Fruit fly (Drosophila melanogaster): Measurements from ENCODE around the gene CG12523.
A peak's percentile ranks its signal among the peaks of the same experiment; 100 is the strongest.

Gene CG12523

DNA sequence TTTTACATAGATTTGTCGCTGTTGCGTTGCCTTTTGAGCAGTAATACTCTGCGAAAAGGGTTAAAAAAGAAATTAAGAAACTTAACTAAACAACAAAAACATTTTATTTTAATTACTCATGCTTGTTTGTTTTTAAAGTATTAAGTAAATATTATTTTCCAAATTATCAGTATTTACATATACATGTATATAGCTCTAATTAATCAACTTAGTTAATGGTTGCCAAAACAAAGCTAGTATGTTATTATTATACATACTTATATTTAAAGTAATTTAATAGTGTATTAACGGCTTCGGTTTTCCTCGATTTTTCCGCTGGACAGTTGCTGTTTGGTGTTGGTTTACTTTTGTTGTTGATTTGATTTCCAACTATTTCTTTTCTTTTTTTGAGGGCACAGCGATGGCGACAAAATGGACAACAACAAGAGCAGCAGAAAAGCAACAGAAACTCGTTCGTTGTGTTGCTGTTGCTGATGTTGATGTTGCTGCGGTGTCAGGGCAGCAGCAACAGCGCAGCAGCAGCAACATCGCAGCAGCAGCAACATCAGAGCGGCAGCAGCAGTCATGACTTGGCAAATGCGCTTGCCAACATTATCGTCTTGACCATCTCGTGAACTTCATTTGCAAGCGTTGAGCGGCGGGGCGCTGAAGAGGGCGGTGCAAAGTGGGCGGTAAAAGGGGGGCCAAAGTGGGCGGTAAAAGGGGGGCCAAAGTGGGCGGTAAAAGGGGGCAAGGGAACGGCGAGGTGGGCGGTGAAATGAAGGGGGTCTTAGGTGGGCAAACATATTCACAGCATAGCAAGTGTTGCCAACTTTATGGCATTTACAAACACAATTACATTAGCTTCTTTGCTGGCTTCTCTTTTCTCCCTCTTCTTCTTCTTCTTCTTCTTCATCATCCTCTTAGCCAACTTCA, 33.6 kb upstream of the CG12523 start (continued):
- TF ChIP-seq CG14710 (tag; optimal IDR thresholded peaks at IDR 0.05) (peak; percentile 42), dmrt99B (tag; optimal IDR thresholded peaks at IDR 0.05) (peak; percentile 84), CG17802 (tag; optimal IDR thresholded peaks at IDR 0.05) (no peak), CG11504 (tag; optimal IDR thresholded peaks at IDR 0.05) (peak; percentile 86), CG7556 (GFP tag; optimal IDR thresholded peaks at IDR 0.05) (peak; percentile 43), CG4360 (GFP tag; IDR thresholded peaks at IDR 0.05) (peak; percentile 58), CG8388 (GFP tag; optimal IDR thresholded peaks at IDR 0.05) (peak; percentile 68), unpg (GFP tag; optimal IDR thresholded peaks at IDR 0.05) (peak; percentile 50), pfk (GFP tag; optimal IDR thresholded peaks at IDR 0.05) (no peak), CG9727 (GFP tag; optimal IDR thresholded peaks at IDR 0.05) (peak; percentile 22), CG10209 (GFP tag; optimal IDR thresholded peaks at IDR 0.05) (no peak), CG4424 (GFP tag; optimal IDR thresholded peaks at IDR 0.05) (peak; percentile 8), ro (GFP tag; IDR thresholded peaks at IDR 0.05) (no peak), CG12155 (GFP tag; optimal IDR thresholded peaks at IDR 0.05) (no peak), Lhr (GFP tag; optimal IDR thresholded peaks at IDR 0.05) (peak; percentile 33), CG8359 (GFP tag; optimal IDR thresholded peaks at IDR 0.05; ENCODE audit: borderline replicate concordance) (peak; percentile 15), CG30020 (tag; optimal IDR thresholded peaks at IDR 0.05) (peak; percentile 10), Asciz (GFP tag; optimal IDR thresholded peaks at IDR 0.05) (peak; percentile 67)

DNA sequence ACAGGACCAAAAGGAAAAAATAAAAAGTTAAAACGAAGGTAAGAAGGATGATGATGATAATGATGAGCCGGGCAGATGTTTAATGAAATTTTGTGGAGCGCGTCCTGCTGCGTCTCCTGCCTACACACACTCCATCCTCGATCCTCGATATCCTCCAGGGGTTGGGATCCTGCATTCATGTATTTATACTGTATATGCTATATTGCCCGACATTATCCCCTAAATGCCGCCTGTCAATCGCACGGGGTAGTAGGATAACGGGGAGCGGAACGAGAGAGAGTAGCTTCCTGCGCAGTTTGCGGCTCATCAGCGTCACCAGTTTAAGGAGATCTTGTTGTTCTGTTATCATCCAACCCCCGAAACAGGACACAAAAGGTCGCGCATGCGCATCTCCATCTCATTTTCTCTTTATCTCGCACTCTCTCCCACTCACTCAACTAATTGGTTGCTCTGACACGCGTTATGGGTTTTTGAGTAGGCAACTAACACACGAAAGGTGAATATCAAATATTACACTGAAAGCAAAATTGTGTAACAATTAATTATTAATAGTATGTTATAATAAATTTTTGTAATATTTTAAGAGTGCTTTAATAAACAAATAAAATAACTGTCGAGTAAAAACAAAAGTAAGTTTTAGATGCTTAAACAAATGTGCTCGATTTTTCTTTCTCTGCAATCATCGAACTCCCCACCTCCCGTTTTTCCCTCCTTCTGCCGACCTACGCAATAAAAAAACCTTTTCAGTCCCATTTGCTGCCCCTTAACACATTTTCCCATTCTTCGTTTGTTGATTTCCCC, 31.6 kb upstream of the CG12523 start:
- TF ChIP-seq CG10959 (GFP tag; IDR thresholded peaks at IDR 0.05) (peak; percentile 98), cato (GFP tag; optimal IDR thresholded peaks at IDR 0.05; ENCODE audit: borderline replicate concordance) (peak; percentile 84), CG12744 (GFP tag; optimal IDR thresholded peaks at IDR 0.05) (no peak), Meics (GFP tag; optimal IDR thresholded peaks at IDR 0.05) (peak; percentile 44), CG7963 (GFP tag; IDR thresholded peaks at IDR 0.05; ENCODE audit: partially characterized antibody) (0 out of 3 replicates have a peak, but pooled peaks have one; percentile 34), h (optimal IDR thresholded peaks at IDR 0.05) (no peak), CG6813 (GFP tag; optimal IDR thresholded peaks at IDR 0.05) (peak; percentile 86), Atf3 (GFP tag; optimal IDR thresholded peaks at IDR 0.05) (peak; percentile 12), HmgZ (tag; optimal IDR thresholded peaks at IDR 0.05) (peak; percentile 57), CG11723 (GFP tag; optimal IDR thresholded peaks at IDR 0.05) (peak; percentile 73), CG7372 (GFP tag; IDR thresholded peaks at IDR 0.05) (peak; percentile 74), Mad (GFP tag; optimal IDR thresholded peaks at IDR 0.05) (peak; percentile 55), Abd-B (GFP tag; optimal IDR thresholded peaks at IDR 0.05) (peak; percentile 87), BEAF-32 (GFP tag; optimal IDR thresholded peaks at IDR 0.05) (no peak), sr (GFP tag; IDR thresholded peaks at IDR 0.05) (0 out of 3 replicates have a peak, but pooled peaks have one; percentile 21), CG4617 (GFP tag; optimal IDR thresholded peaks at IDR 0.05; ENCODE audit: borderline replicate concordance) (peak; percentile 62), trem (tag; optimal IDR thresholded peaks at IDR 0.05) (peak; percentile 96), unpg (GFP tag; optimal IDR thresholded peaks at IDR 0.05) (peak; percentile 91), caup (GFP tag; optimal IDR thresholded peaks at IDR 0.05; ENCODE audit: severe bottlenecking) (peak; percentile 58), CG2889 (GFP tag; IDR thresholded peaks at IDR 0.05) (0 out of 3 replicates have a peak, but pooled peaks have one; percentile 4), nau (GFP tag; optimal IDR thresholded peaks at IDR 0.05) (peak; percentile 54), cg (GFP tag; optimal IDR thresholded peaks at IDR 0.05) (peak; percentile 6), BtbVII (GFP tag; optimal IDR thresholded peaks at IDR 0.05) (peak; percentile 28), unc-4 (GFP tag; IDR thresholded peaks at IDR 0.05; ENCODE audit: partially characterized antibody) (no peak), Lim3 (GFP tag; IDR thresholded peaks at IDR 0.05) (no peak), Ada2b (GFP tag; IDR thresholded peaks at IDR 0.05) (peak; percentile 53), CG4424 (GFP tag; optimal IDR thresholded peaks at IDR 0.05) (peak; percentile 93), CG17361 (GFP tag; IDR thresholded peaks at IDR 0.05) (peak; percentile 97), CG9437 (GFP tag; optimal IDR thresholded peaks at IDR 0.05) (peak; percentile 77)
